Worm (Caenorhabditis elegans) whole organism, mixed stage, embryonic: ENCODE data around the gene nhr-254.

ENCODE experiments used
- ceh-43 ChIP-seq: fragments of 200-800 bp; sonication (Bioruptor generic); optimal IDR thresholded peaks from 2 replicates; lab custom pipeline; 2018; ENCODE audit warnings: mild to moderate bottlenecking, missing genetic modification characterization, moderate library complexity, missing compliant biosample characterization
- lin-13 ChIP-seq: fragments of 150-350 bp; optimal IDR thresholded peaks from 2 replicates; lab custom pipeline; 2014; ENCODE audit warnings: missing biosample characterization, missing genetic modification characterization
- mab-5 ChIP-seq: fragments of 150-350 bp; optimal IDR thresholded peaks from 2 replicates; lab custom pipeline; 2014; ENCODE audit warnings: missing biosample characterization, missing genetic modification characterization
- nhr-237 ChIP-seq: fragments of 150-350 bp; optimal IDR thresholded peaks from 2 replicates; lab custom pipeline; 2014; ENCODE audit warnings: missing biosample characterization, missing genetic modification characterization
- nhr-28 ChIP-seq: fragments of 150-350 bp; optimal IDR thresholded peaks from 2 replicates; lab custom pipeline; 2014; ENCODE audit warnings: missing biosample characterization, missing genetic modification characterization
- nhr-76 ChIP-seq: sonication (generic microtip); optimal IDR thresholded peaks from 2 replicates; lab custom pipeline; 2017; ENCODE audit warnings: missing biosample characterization, missing genetic modification characterization
- sptf-1 ChIP-seq: sonication (generic microtip); optimal IDR thresholded peaks from 2 replicates; lab custom pipeline; 2017; ENCODE audit warnings: mild to moderate bottlenecking, missing genetic modification characterization, moderate library complexity, missing compliant biosample characterization
- unc-39 ChIP-seq: fragments of 150-350 bp; optimal IDR thresholded peaks from 2 replicates; lab custom pipeline; 2014; ENCODE audit warnings: missing biosample characterization, missing genetic modification characterization
- unc-62 ChIP-seq: fragments of 150-350 bp; optimal IDR thresholded peaks from 2 replicates; lab custom pipeline; 2014; ENCODE audit warnings: missing biosample characterization, missing genetic modification reagents, missing genetic modification characterization
- ztf-11 ChIP-seq: fragments of 150-350 bp; optimal IDR thresholded peaks from 2 replicates; lab custom pipeline; 2014; ENCODE audit warnings: missing biosample characterization, missing genetic modification characterization

DNA sequence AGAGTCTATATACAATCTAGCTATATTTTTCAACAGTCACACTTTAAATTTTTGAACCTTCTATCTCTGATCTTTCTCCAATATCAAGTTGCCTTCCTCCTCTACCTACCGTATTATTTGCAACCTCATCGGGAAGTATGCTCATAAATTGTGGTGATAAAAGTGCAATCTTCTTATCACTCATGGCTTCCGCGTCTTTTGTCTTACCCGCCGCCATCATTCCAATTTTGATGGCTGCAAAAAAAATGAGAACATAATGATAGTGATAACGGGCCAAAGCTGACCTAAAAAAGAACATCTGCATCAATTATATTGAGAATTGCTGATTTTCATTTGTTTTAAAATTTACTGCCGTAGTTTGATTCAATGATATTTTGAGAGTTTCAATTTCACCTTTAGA lies 15.6 kb upstream of the nhr-254 start:
- TF ChIP-seq nhr-28 (tag; lab: Kevin White, UChicago) = no peak
- no peak for TF ChIP-seq unc-39 (tag; lab: Kevin White, UChicago)
- TF ChIP-seq sptf-1 (tag; lab: Kevin White, UChicago) = no peak
- no peak for TF ChIP-seq nhr-237 (tag; lab: Kevin White, UChicago)
- no peak for TF ChIP-seq mab-5 (tag; lab: Kevin White, UChicago)
- TF ChIP-seq ztf-11 = no peak
- no peak for TF ChIP-seq unc-62 (GFP tag; lab: Kevin White, UChicago)
- no peak for TF ChIP-seq lin-13 (tag; lab: Kevin White, UChicago)
- TF ChIP-seq nhr-76 = no peak
- no peak for TF ChIP-seq ceh-43 (GFP tag; lab: Kevin White, UChicago)
